Fruit fly (Drosophila melanogaster) whole organism, wandering third instar larva: Measurements from ENCODE around the gene CG10513.

Source experiments
- Abd-B ChIP-seq: fragments of >200 bp; optimal IDR thresholded peaks from 2 replicates; lab custom pipeline; 2017; ENCODE audit warnings: missing biosample characterization, missing genetic modification characterization
- CG32264 ChIP-seq: fragments of 200-800 bp; sonication (Bioruptor generic); optimal IDR thresholded peaks from 2 replicates; lab custom pipeline; 2016; ENCODE audit warnings: missing biosample characterization, missing genetic modification characterization
- CG9705 ChIP-seq: fragments of 200-800 bp; sonication (Bioruptor generic); optimal IDR thresholded peaks from 2 replicates; lab custom pipeline; 2018; ENCODE audit warnings: missing biosample characterization, mild to moderate bottlenecking, missing genetic modification characterization
- CrebA ChIP-seq: fragments of 200-800 bp; sonication (Bioruptor generic); optimal IDR thresholded peaks from 2 replicates; lab custom pipeline; 2016; ENCODE audit warnings: missing biosample characterization, mild to moderate bottlenecking, missing genetic modification characterization, borderline replicate concordance
- Dfd ChIP-seq: fragments of >200 bp; optimal IDR thresholded peaks from 2 replicates; lab custom pipeline; 2017; ENCODE audit warnings: missing biosample characterization, missing genetic modification characterization
- Dif ChIP-seq: fragments of 200-275, 200-300 bp; sonication (Bioruptor generic); optimal IDR thresholded peaks from 2 replicates; lab custom pipeline; 2018; ENCODE audit warnings: missing biosample characterization, missing genetic modification characterization; ENCODE audit not compliant: partially characterized antibody
- GATAd ChIP-seq: sonication (Bioruptor generic); optimal IDR thresholded peaks from 2 replicates; lab custom pipeline; 2016; ENCODE audit warnings: missing biosample characterization, missing genetic modification characterization
- HLH106 ChIP-seq: fragments of 200-800 bp; optimal IDR thresholded peaks from 3 replicates; lab custom pipeline; 2019; ENCODE audit warnings: missing biosample characterization, mild to moderate bottlenecking, missing genetic modification characterization, moderate library complexity
- Hr83 ChIP-seq: fragments of 200-300 bp; sonication (Bioruptor generic); optimal IDR thresholded peaks from 2 replicates; lab custom pipeline; 2016; ENCODE audit warnings: missing biosample characterization, mild to moderate bottlenecking, missing genetic modification characterization, moderate library complexity; ENCODE audit not compliant: poor library complexity, severe bottlenecking
- Mio ChIP-seq: sonication (Bioruptor generic); optimal IDR thresholded peaks from 2 replicates; lab custom pipeline; 2016; ENCODE audit warnings: missing biosample characterization, missing genetic modification characterization
- N ChIP-seq: fragments of >200 bp; optimal IDR thresholded peaks from 2 replicates; lab custom pipeline; 2018; ENCODE audit warnings: missing biosample characterization, missing external identifiers, missing genetic modification characterization
- Rel ChIP-seq, 2 experiments: fragments of 200-800 bp; sonication (Bioruptor generic) in 1 of 2; optimal IDR thresholded peaks; 2 replicates in 1 of 2; 3 replicates in 1 of 2; lab custom pipeline; 2016 to 2019; ENCODE audit warnings: mild to moderate bottlenecking in 2 of 2, missing biosample characterization in 2 of 2, missing genetic modification characterization in 2 of 2, moderate library complexity in 1 of 2
- Vsx2 ChIP-seq: fragments of 200-300, 225-300 bp; sonication (Bioruptor generic); optimal IDR thresholded peaks from 2 replicates; lab custom pipeline; 2018; ENCODE audit warnings: missing biosample characterization, missing genetic modification characterization; ENCODE audit not compliant: partially characterized antibody
- br ChIP-seq: fragments of 200-800 bp; sonication (Bioruptor generic); optimal IDR thresholded peaks from 2 replicates; lab custom pipeline; 2016; ENCODE audit warnings: missing biosample characterization, missing genetic modification characterization
- brk ChIP-seq: fragments of 200-800 bp; sonication (Bioruptor generic); optimal IDR thresholded peaks from 2 replicates; lab custom pipeline; 2016; ENCODE audit warnings: missing biosample characterization, mild to moderate bottlenecking, missing genetic modification characterization
- dl ChIP-seq, 2 experiments: fragments of 175-275, 200-275 bp in 1 of 2; fragments of 200-275 bp in 1 of 2; sonication (Bioruptor generic); optimal IDR thresholded peaks; lab custom pipeline; 2018; ENCODE audit warnings: mild to moderate bottlenecking in 2 of 2, missing biosample characterization in 2 of 2, missing genetic modification characterization in 2 of 2, moderate library complexity in 2 of 2; ENCODE audit not compliant: partially characterized antibody in 2 of 2, insufficient read depth in 1 of 2
- dmrt93B ChIP-seq: fragments of 200-800 bp; sonication (Bioruptor generic); optimal IDR thresholded peaks from 2 replicates; lab custom pipeline; 2018; ENCODE audit warnings: missing biosample characterization, mild to moderate bottlenecking, missing genetic modification characterization
- dsf ChIP-seq: sonication (Bioruptor generic); optimal IDR thresholded peaks from 2 replicates; lab custom pipeline; 2016; ENCODE audit warnings: missing biosample characterization, missing genetic modification characterization, borderline replicate concordance
- foxo ChIP-seq, 2 experiments: fragments of 200-800 bp; sonication (Bioruptor generic); optimal IDR thresholded peaks; 2 replicates in 1 of 2; 3 replicates in 1 of 2; lab custom pipeline; 2016 to 2017; ENCODE audit warnings: missing biosample characterization in 2 of 2, missing genetic modification characterization in 2 of 2
- fru ChIP-seq: fragments of 200-800 bp; sonication (Bioruptor generic); optimal IDR thresholded peaks from 3 replicates; lab custom pipeline; 2016; ENCODE audit warnings: missing biosample characterization, mild to moderate bottlenecking, missing genetic modification characterization
- h ChIP-seq: fragments of 200-800 bp; sonication (Bioruptor generic); optimal IDR thresholded peaks from 3 replicates; lab custom pipeline; 2016; ENCODE audit warnings: missing biosample characterization, mild to moderate bottlenecking, missing genetic modification characterization
- jim ChIP-seq: fragments of 175-275, 200-325 bp; sonication (Bioruptor generic); optimal IDR thresholded peaks from 2 replicates; lab custom pipeline; 2016; ENCODE audit warnings: missing biosample characterization, mild to moderate bottlenecking, missing genetic modification characterization
- lola ChIP-seq: fragments of >200 bp; optimal IDR thresholded peaks from 2 replicates; lab custom pipeline; 2017; ENCODE audit warnings: missing biosample characterization, missing genetic modification characterization
- psq ChIP-seq: fragments of 200-800 bp; sonication (Bioruptor generic); optimal IDR thresholded peaks from 3 replicates; lab custom pipeline; 2017; ENCODE audit warnings: missing biosample characterization, mild to moderate bottlenecking, missing genetic modification characterization, moderate library complexity
- rgr ChIP-seq: fragments of 200-800 bp; sonication (Bioruptor generic); optimal IDR thresholded peaks from 3 replicates; lab custom pipeline; 2016; ENCODE audit warnings: missing biosample characterization, mild to moderate bottlenecking, missing genetic modification characterization
- sage ChIP-seq: fragments of 200-800 bp; sonication (Bioruptor generic); optimal IDR thresholded peaks from 2 replicates; lab custom pipeline; 2016; ENCODE audit warnings: missing biosample characterization, mild to moderate bottlenecking, missing genetic modification characterization
- tai ChIP-seq: sonication (Bioruptor generic); optimal IDR thresholded peaks from 2 replicates; lab custom pipeline; 2016; ENCODE audit warnings: missing biosample characterization, missing genetic modification characterization

CG10513 gene

DNA sequence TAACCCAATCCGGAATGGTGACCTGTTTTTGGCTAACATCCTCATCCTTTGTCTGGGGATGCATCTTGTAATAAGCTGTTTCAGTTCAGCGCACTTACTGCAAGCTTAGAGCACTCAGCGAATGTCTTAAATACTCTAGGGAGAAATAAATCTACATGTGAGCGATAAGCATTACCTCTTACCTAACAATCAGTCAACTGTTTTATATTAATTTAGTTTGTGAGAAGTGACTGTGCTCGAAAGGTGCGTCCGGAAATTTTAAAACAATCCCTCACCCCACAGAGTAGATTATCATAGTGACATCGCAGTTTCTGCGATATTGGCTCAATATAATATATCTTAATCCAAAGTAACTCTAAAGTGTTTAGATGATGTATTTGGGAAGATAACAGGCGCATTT is 41.0 kb upstream of the CG10513 start, which contains the start of gene CG10553:
Gene CG10553, minus strand, starts transcription at position 101 of the 400 bp plus-strand sequence.
- TF ChIP-seq Dif (GFP tag; lab: Kevin White, UChicago) = no peak
- no peak for TF ChIP-seq br

DNA sequence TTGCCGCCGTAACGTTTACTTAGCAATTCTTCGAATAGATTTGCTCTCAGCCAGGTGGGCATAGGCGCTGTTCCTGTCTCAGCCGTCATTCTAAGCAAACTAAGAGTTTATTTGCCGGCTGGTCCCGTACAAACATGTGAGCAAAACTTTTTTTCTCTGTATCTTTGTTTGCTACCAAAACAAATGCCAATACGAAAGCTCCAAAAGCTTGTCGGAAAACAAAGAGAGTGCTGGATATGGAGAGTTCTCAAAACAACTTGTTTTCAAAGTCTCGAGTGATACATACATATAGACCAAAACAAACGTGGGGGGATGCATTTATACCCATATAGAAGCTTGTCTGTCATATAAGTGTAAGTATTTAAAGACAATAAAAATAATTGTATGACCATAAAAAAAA is 39.0 kb upstream of the CG10513 start, which contains the start of gene CG10559:
Gene CG10559, minus strand, starts transcription at position 101 of the 400 bp plus-strand sequence.
- TF ChIP-seq Dif (GFP tag; lab: Kevin White, UChicago) = peak; percentile 49
- TF ChIP-seq psq (GFP tag; lab: Kevin White, UChicago) = no peak
- no peak for TF ChIP-seq tai (GFP tag; lab: Kevin White, UChicago)

DNA sequence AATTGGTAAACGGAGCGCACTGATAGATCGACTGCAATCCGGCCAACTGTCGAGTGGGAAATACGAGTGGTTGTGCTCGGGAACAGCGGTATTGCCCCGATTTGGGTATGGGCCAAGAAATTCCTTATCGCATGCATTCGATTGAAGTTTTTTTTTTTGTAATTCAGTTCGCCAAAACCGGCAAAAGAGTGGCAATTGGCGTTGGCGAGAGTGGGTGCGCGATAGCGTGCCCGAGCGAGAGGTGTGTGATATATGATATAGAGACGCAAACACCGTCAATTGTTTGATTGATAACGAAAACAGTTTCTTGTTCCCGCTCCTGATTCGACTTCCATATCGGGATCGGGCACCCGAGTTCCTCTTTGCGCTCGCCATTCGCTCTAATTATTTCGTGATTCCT is 36.8 kb upstream of the CG10513 start, which contains the start of gene CG31087:
Gene CG31087, minus strand, starts transcription at position 63 of the 400 bp plus-strand sequence.
- TF ChIP-seq h (GFP tag; lab: Kevin White, UChicago) (peak; percentile 19), Vsx2 (GFP tag; lab: Kevin White, UChicago) (peak; percentile 40), CrebA (GFP tag; lab: Kevin White, UChicago) (no peak), psq (GFP tag; lab: Kevin White, UChicago) (peak; percentile 81), Rel (GFP tag; optimal IDR thresholded peaks at IDR 0.05; lab: Kevin White, UChicago) (no peak), Rel (tag; optimal IDR thresholded peaks at IDR 0.05; lab: Kevin White, UChicago) (peak; percentile 91), dmrt93B (GFP tag; lab: Kevin White, UChicago) (no peak), dl (GFP tag; optimal IDR thresholded peaks at IDR 0.05; lab: Kevin White, UChicago; ENCODE audit: insufficient read depth in 1 of 2, partially characterized antibody in 2 of 2) (no peak)

DNA sequence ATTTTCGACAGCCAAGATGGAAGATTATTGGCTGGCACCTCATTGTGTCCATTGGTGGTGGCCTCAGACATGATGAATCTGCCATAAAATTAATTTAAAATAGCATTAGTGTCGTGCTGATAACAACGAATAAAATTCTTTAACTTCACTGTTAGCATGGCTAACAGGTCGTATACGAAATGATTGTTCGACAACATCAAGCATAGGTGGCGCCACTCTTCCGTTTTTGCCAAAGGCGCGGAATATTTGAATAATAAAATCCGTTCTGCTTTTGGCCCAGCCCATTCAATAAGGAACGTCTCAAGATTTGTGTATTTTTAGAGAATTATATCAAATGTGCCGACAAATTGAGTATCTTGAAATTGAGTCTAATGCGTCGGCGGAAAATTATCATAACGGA is 35.6 kb upstream of the CG10513 start:
- TF ChIP-seq Mio (GFP tag; lab: Kevin White, UChicago) (no peak), Vsx2 (GFP tag; lab: Kevin White, UChicago) (no peak), fru (no peak), HLH106 (tag; lab: Kevin White, UChicago) (no peak), tai (GFP tag; lab: Kevin White, UChicago) (no peak), jim (GFP tag; lab: Kevin White, UChicago) (no peak), CG9705 (GFP tag; lab: Kevin White, UChicago) (no peak), GATAd (GFP tag; lab: Kevin White, UChicago) (no peak), CrebA (GFP tag; lab: Kevin White, UChicago) (no peak), Abd-B (no peak), Dif (GFP tag; lab: Kevin White, UChicago) (no peak), rgr (GFP tag; lab: Kevin White, UChicago) (no peak), dsf (GFP tag; lab: Kevin White, UChicago) (no peak), Dfd (GFP tag; lab: Kevin White, UChicago) (no peak), Hr83 (GFP tag; lab: Kevin White, UChicago) (no peak), CG32264 (GFP tag; lab: Kevin White, UChicago) (no peak)

DNA sequence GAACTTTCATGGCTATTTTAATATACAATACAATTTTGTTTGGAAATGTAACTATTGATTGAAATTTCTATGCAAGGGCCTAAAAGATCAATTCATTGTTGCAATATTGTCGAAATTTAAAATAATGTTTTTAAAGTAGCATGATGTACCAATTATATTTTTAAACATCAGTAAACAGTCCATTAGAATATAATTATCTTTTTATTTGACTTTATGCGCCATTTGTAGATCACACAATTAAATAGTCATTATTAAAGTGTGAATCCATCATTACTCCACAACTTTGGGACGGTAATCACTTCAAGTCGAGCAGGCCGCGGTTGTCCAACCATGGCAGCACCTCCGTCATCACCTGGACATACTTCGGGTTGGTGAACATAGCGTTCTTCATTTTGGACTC is 33.8 kb upstream of the CG10513 start, which contains the start of gene CG31099:
Gene CG31099, minus strand, starts transcription at position 101 of the 400 bp plus-strand sequence.
- TF ChIP-seq CrebA (GFP tag; lab: Kevin White, UChicago) (no peak), dmrt93B (GFP tag; lab: Kevin White, UChicago) (no peak), br (no peak), HLH106 (tag; lab: Kevin White, UChicago) (no peak), CG32264 (GFP tag; lab: Kevin White, UChicago) (no peak), brk (GFP tag; lab: Kevin White, UChicago) (no peak), dl (GFP tag; optimal IDR thresholded peaks at IDR 0.05; lab: Kevin White, UChicago; ENCODE audit: insufficient read depth in 1 of 2, partially characterized antibody in 2 of 2) (no peak), lola (GFP tag; lab: Kevin White, UChicago) (no peak), psq (GFP tag; lab: Kevin White, UChicago) (no peak), foxo (GFP tag; optimal IDR thresholded peaks at IDR 0.05; lab: Kevin White, UChicago) (no peak), sage (GFP tag; lab: Kevin White, UChicago) (no peak), N (no peak), Abd-B (no peak), Dfd (GFP tag; lab: Kevin White, UChicago) (no peak)
